Worm (Caenorhabditis elegans): Measurements from ENCODE around the gene dpy-18.

DNA sequence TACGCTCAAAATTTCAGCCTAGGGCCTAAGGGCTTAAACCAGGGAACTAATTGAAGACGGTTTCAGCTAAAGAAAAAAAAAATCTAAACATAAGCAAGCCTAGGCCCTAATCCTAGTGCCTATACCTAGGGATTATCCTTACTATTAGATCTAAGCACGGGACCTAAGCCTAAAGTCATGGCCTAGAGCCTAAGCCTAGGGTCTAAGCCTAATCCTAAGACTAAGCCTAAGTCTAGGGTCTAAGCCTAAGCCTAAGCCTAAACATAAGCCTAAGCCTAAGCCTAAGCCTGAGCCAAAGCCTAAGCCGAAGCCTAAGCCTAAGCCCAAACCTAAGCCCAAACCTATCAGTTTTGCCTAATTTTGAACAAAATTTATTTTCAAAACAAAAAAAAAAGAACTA, 15.0 kb upstream of the dpy-18 start:
- no peak for TF ChIP-seq aly-1 (tag; optimal IDR thresholded peaks at IDR 0.05)
- TF ChIP-seq scrt-1 (GFP tag; IDR thresholded peaks at IDR 0.05): no peak; the same call in 1 of the 2 replicates
- TF ChIP-seq ceh-13 (GFP tag; optimal IDR thresholded peaks at IDR 0.05): no peak
- TF ChIP-seq tbx-11 (GFP tag; IDR thresholded peaks at IDR 0.05): no peak
- TF ChIP-seq flt-1 (GFP tag; IDR thresholded peaks at IDR 0.05): no peak
- TF ChIP-seq sea-1 (GFP tag; conservative IDR thresholded peaks at IDR 0.05): no peak
- no peak for TF ChIP-seq hmg-4 (GFP tag; optimal IDR thresholded peaks at IDR 0.05)
- no peak for TF ChIP-seq ama-1 (optimal IDR thresholded peaks at IDR 0.05)
- no peak for TF ChIP-seq tbx-37 (GFP tag; conservative IDR thresholded peaks at IDR 0.05)

Data from whole organism, early embryonic.